Worm (Caenorhabditis elegans) whole organism, L4 larva: ENCODE measurements around the gene fbxl-4.

Source experiments
- F37D6.2 ChIP-seq: sonication (generic microtip); optimal IDR thresholded peaks from 2 replicates; lab custom pipeline; 2016; ENCODE audit warnings: mild to moderate bottlenecking, missing genetic modification characterization, missing compliant biosample characterization
- F44E2.7 ChIP-seq: fragments of 200-800 bp; sonication (Bioruptor generic); IDR thresholded peaks from 2 replicates; pipeline ENCODE4 v2.1.2; 2022; ENCODE audit warnings: missing genetic modification characterization, missing compliant biosample characterization
- F49E8.2 ChIP-seq: sonication (generic microtip); optimal IDR thresholded peaks from 2 replicates; lab custom pipeline; 2016; ENCODE audit warnings: missing compliant biosample characterization, mild to moderate bottlenecking, missing genetic modification characterization, borderline replicate concordance
- T26A8.4 ChIP-seq: fragments of 200-800 bp; sonication (Bioruptor generic); IDR thresholded peaks from 2 replicates; pipeline ENCODE4 v1.3.6; 2022; ENCODE audit warnings: missing genetic modification characterization, missing compliant biosample characterization
- Y75B8A.6 ChIP-seq: fragments of 200-800 bp; sonication (Bioruptor generic); IDR thresholded peaks from 2 replicates; pipeline ENCODE4 v1.3.6; 2022; ENCODE audit warnings: missing genetic modification reagents, missing genetic modification characterization, missing compliant biosample characterization
- ZK337.2 ChIP-seq: fragments of 200-800 bp; sonication (Bioruptor generic); IDR thresholded peaks from 2 replicates; pipeline ENCODE4 v1.3.6; 2022; ENCODE audit warnings: missing genetic modification reagents, missing genetic modification characterization, missing compliant biosample characterization
- arid-1 ChIP-seq: fragments of 200-800 bp; sonication (Bioruptor generic); conservative IDR thresholded peaks from 2 replicates; pipeline ENCODE4 v1.3.6; 2022; ENCODE audit warnings: missing genetic modification reagents, missing genetic modification characterization, missing compliant biosample characterization
- attf-4 ChIP-seq: sonication (generic microtip); optimal IDR thresholded peaks from 3 replicates; lab custom pipeline; 2017; ENCODE audit warnings: missing biosample characterization, missing genetic modification characterization
- ceh-20 ChIP-seq: fragments of 200-800 bp; sonication (Bioruptor generic); IDR thresholded peaks from 2 replicates; pipeline ENCODE4 v1.3.6; 2022; ENCODE audit warnings: missing genetic modification reagents, missing genetic modification characterization, missing compliant biosample characterization
- ceh-32 ChIP-seq: sonication (generic microtip); optimal IDR thresholded peaks from 2 replicates; lab custom pipeline; 2016; ENCODE audit warnings: mild to moderate bottlenecking, missing genetic modification characterization, missing compliant biosample characterization; ENCODE audit not compliant: poor library complexity
- ceh-44 ChIP-seq: fragments of 200-800 bp; sonication (Bioruptor generic); IDR thresholded peaks from 2 replicates; pipeline ENCODE4 v1.3.6; 2022; ENCODE audit warnings: missing genetic modification reagents, missing genetic modification characterization, missing compliant biosample characterization
- ces-1 ChIP-seq: fragments of 150-350 bp; sonication (generic microtip); optimal IDR thresholded peaks from 4 replicates; lab custom pipeline; 2014; ENCODE audit warnings: missing biosample characterization, missing genetic modification reagents, missing genetic modification characterization
- ctbp-1 ChIP-seq: fragments of 200-800 bp; sonication (Bioruptor generic); IDR thresholded peaks from 2 replicates; pipeline ENCODE4 v1.3.6; 2022; ENCODE audit warnings: missing genetic modification reagents, missing genetic modification characterization, missing compliant biosample characterization
- daf-12 ChIP-seq: fragments of 150-350 bp; optimal IDR thresholded peaks from 2 replicates; lab custom pipeline; 2014; ENCODE audit warnings: missing biosample characterization, missing genetic modification reagents, missing genetic modification characterization
- daf-19 ChIP-seq: fragments of 200-800 bp; sonication (Bioruptor generic); conservative IDR thresholded peaks from 2 replicates; pipeline ENCODE4 v1.3.6; 2022; ENCODE audit warnings: missing genetic modification characterization, missing compliant biosample characterization
- daf-8 ChIP-seq: fragments of 200-800 bp; sonication (Bioruptor generic); IDR thresholded peaks from 2 replicates; pipeline ENCODE4 v1.3.6; 2022; ENCODE audit warnings: missing genetic modification characterization, missing compliant biosample characterization
- dmd-6 ChIP-seq: fragments of 200-800 bp; sonication (Bioruptor generic); IDR thresholded peaks from 2 replicates; pipeline ENCODE4 v1.3.6; 2022; ENCODE audit warnings: missing genetic modification reagents, missing genetic modification characterization, missing compliant biosample characterization
- dmd-8 ChIP-seq: fragments of 200-800 bp; sonication (Bioruptor generic); IDR thresholded peaks from 2 replicates; pipeline ENCODE4 v1.3.6; 2022; ENCODE audit warnings: missing genetic modification characterization, missing compliant biosample characterization
- dve-1 ChIP-seq: sonication (generic microtip); optimal IDR thresholded peaks from 2 replicates; lab custom pipeline; 2017; ENCODE audit warnings: antibody characterized with exemption, mild to moderate bottlenecking, missing genetic modification characterization, missing compliant biosample characterization; ENCODE audit not compliant: insufficient read depth
- fkh-10 ChIP-seq: fragments of 150-350 bp; optimal IDR thresholded peaks from 2 replicates; lab custom pipeline; 2014; ENCODE audit warnings: missing biosample characterization, missing genetic modification reagents, missing genetic modification characterization
- gei-8 ChIP-seq: fragments of 200-800 bp; sonication (Bioruptor generic); optimal IDR thresholded peaks from 2 replicates; lab custom pipeline; 2018; ENCODE audit warnings: mild to moderate bottlenecking, missing genetic modification characterization, missing compliant biosample characterization
- hif-1 ChIP-seq, 2 experiments: sonication (generic microtip); optimal IDR thresholded peaks; 2 replicates each; lab custom pipeline; 2016 to 2017; ENCODE audit warnings: missing compliant biosample characterization in 2 of 2, missing genetic modification characterization in 2 of 2, missing genetic modification reagents in 2 of 2, missing genotype in 2 of 2, mild to moderate bottlenecking in 1 of 2
- hmg-1.1 ChIP-seq: fragments of 200-800 bp; sonication (Bioruptor generic); IDR thresholded peaks from 2 replicates; pipeline ENCODE4 v1.3.6; 2022; ENCODE audit warnings: missing genetic modification reagents, missing genetic modification characterization, missing compliant biosample characterization
- jun-1 ChIP-seq: fragments of 150-350 bp; optimal IDR thresholded peaks from 2 replicates; lab custom pipeline; 2014; ENCODE audit warnings: missing biosample characterization, missing genetic modification reagents, missing genetic modification characterization
- lim-7 ChIP-seq: fragments of 200-800 bp; sonication (Bioruptor generic); IDR thresholded peaks from 2 replicates; pipeline ENCODE4 v1.3.6; 2022; ENCODE audit warnings: missing genetic modification characterization, missing compliant biosample characterization
- lin-1 ChIP-seq: fragments of 200-800 bp; sonication (Bioruptor generic); IDR thresholded peaks from 2 replicates; pipeline ENCODE4 v1.3.6; 2022; ENCODE audit warnings: missing genetic modification reagents, missing genetic modification characterization, missing compliant biosample characterization
- lin-38 ChIP-seq: fragments of 200-800 bp; sonication (Bioruptor generic); IDR thresholded peaks from 2 replicates; pipeline ENCODE4 v1.3.6; 2022; ENCODE audit warnings: missing genetic modification reagents, missing genetic modification characterization, missing compliant biosample characterization
- lir-3 ChIP-seq: sonication (generic microtip); optimal IDR thresholded peaks from 2 replicates; lab custom pipeline; 2016; ENCODE audit warnings: mild to moderate bottlenecking, missing genetic modification characterization, missing compliant biosample characterization
- mes-2 ChIP-seq: sonication (generic microtip); optimal IDR thresholded peaks from 2 replicates; lab custom pipeline; 2016; ENCODE audit warnings: missing genotype, mild to moderate bottlenecking, missing genetic modification characterization, missing compliant biosample characterization; ENCODE audit not compliant: poor library complexity, severe bottlenecking
- mxl-2 ChIP-seq: fragments of 200-800 bp; sonication (Bioruptor generic); conservative IDR thresholded peaks from 2 replicates; pipeline ENCODE4 v1.3.6; 2022; ENCODE audit warnings: missing genetic modification reagents, missing genetic modification characterization, missing compliant biosample characterization
- nhr-102 ChIP-seq: sonication (generic microtip); optimal IDR thresholded peaks from 2 replicates; lab custom pipeline; 2016; ENCODE audit warnings: mild to moderate bottlenecking, missing genetic modification characterization, moderate library complexity, missing compliant biosample characterization
- nhr-237 ChIP-seq: sonication (generic microtip); optimal IDR thresholded peaks from 2 replicates; lab custom pipeline; 2017; ENCODE audit warnings: missing biosample characterization, missing genetic modification characterization
- nhr-41 ChIP-seq: fragments of 200-800 bp; sonication (Bioruptor generic); IDR thresholded peaks from 2 replicates; pipeline ENCODE4 v1.3.6; 2022; ENCODE audit warnings: missing genetic modification reagents, missing genetic modification characterization, missing compliant biosample characterization
- nhr-77 ChIP-seq: fragments of 150-350 bp; optimal IDR thresholded peaks from 2 replicates; lab custom pipeline; 2014; ENCODE audit warnings: missing biosample characterization, missing genetic modification characterization
- pha-4 ChIP-seq, 2 experiments: fragments of 150-350 bp in 1 of 2; fragments of 200-800 bp in 1 of 2; sonication (Bioruptor generic) in 1 of 2; IDR thresholded peaks in 1 of 2; optimal IDR thresholded peaks in 1 of 2; 2 replicates each; pipeline versions ENCODE4 v1.3.6 to Lab custom; 2014 to 2022; ENCODE audit warnings: missing genetic modification characterization in 2 of 2, missing genetic modification reagents in 2 of 2, missing biosample characterization in 1 of 2, missing compliant biosample characterization in 1 of 2
- php-3 ChIP-seq: fragments of 200-800 bp; sonication (Bioruptor generic); IDR thresholded peaks from 2 replicates; pipeline ENCODE4 v1.3.6; 2022; ENCODE audit warnings: missing genetic modification reagents, missing genetic modification characterization, missing compliant biosample characterization
- sdz-12 ChIP-seq: fragments of 200-800 bp; sonication (Bioruptor generic); optimal IDR thresholded peaks from 2 replicates; lab custom pipeline; 2018; ENCODE audit warnings: mild to moderate bottlenecking, missing genetic modification characterization, missing compliant biosample characterization
- snpc-1.2 ChIP-seq: fragments of 200-800 bp; sonication (Bioruptor generic); IDR thresholded peaks from 2 replicates; pipeline ENCODE4 v1.3.6; 2022; ENCODE audit warnings: missing genetic modification reagents, missing genetic modification characterization, missing compliant biosample characterization
- snpc-4 ChIP-seq: fragments of 150-350 bp; optimal IDR thresholded peaks from 2 replicates; lab custom pipeline; 2014; ENCODE audit warnings: missing biosample characterization, missing genetic modification characterization
- spr-3 ChIP-seq: fragments of 200-800 bp; sonication (Bioruptor generic); optimal IDR thresholded peaks from 2 replicates; lab custom pipeline; 2018; ENCODE audit warnings: mild to moderate bottlenecking, missing genetic modification characterization, missing compliant biosample characterization
- tra-1 ChIP-seq: fragments of 200-800 bp; sonication (Bioruptor generic); IDR thresholded peaks from 2 replicates; pipeline ENCODE4 v1.3.6; 2022; ENCODE audit warnings: missing genetic modification reagents, missing genetic modification characterization, missing compliant biosample characterization
- unc-39 ChIP-seq: sonication (generic microtip); optimal IDR thresholded peaks from 2 replicates; lab custom pipeline; 2017; ENCODE audit warnings: missing biosample characterization, missing genetic modification characterization
- unc-62 ChIP-seq, 3 experiments: fragments of 150-350 bp in 1 of 3; sonication (generic microtip); optimal IDR thresholded peaks in 2 of 3; peaks in 1 of 3; 1 replicate in 1 of 3; 2 replicates in 2 of 3; lab custom pipeline; 2014 to 2017; ENCODE audit warnings: missing biosample characterization in 3 of 3, missing genetic modification characterization in 3 of 3, missing genetic modification reagents in 3 of 3, missing genotype in 1 of 3
- zfp-2 ChIP-seq: sonication (generic microtip); optimal IDR thresholded peaks from 2 replicates; lab custom pipeline; 2016; ENCODE audit warnings: mild to moderate bottlenecking, missing genetic modification characterization, missing compliant biosample characterization
- zfp-3 ChIP-seq: fragments of 200-800 bp; sonication (Bioruptor generic); conservative IDR thresholded peaks from 2 replicates; pipeline ENCODE4 v1.3.6; 2022; ENCODE audit warnings: missing genetic modification reagents, missing genetic modification characterization, missing compliant biosample characterization
- zip-11 ChIP-seq: fragments of 200-800 bp; sonication (Bioruptor generic); IDR thresholded peaks from 2 replicates; pipeline ENCODE4 v1.3.6; 2022; ENCODE audit warnings: missing genetic modification characterization, missing compliant biosample characterization
- ztf-11 ChIP-seq: fragments of 150-350 bp; optimal IDR thresholded peaks from 2 replicates; lab custom pipeline; 2014; ENCODE audit warnings: missing biosample characterization, missing genetic modification characterization
- ztf-7 ChIP-seq: fragments of 150-350 bp; optimal IDR thresholded peaks from 2 replicates; lab custom pipeline; 2014; ENCODE audit warnings: missing biosample characterization, missing genetic modification characterization

The fbxl-4 gene

ce11 chrX:6593178-6593786 lies 4.7 kb downstream of the fbxl-4 start:
- peak; percentile 97 for TF ChIP-seq lim-7 (GFP tag; lab: Robert Waterston, UW)
- peak; percentile 95 for TF ChIP-seq pha-4 (GFP tag; IDR thresholded peaks at IDR 0.05; lab: Robert Waterston, UW)
- TF ChIP-seq pha-4 (tag; optimal IDR thresholded peaks at IDR 0.05; lab: Kevin White, UChicago): no peak
- TF ChIP-seq ZK337.2: 0 out of 2 replicates have a peak, but pooled peaks have one; percentile 45
- peak; percentile 35 for TF ChIP-seq F37D6.2 (tag; lab: Kevin White, UChicago)
- peak; percentile 87; the same call in 1 of the 2 replicates for TF ChIP-seq F44E2.7 (GFP tag; lab: Robert Waterston, UW)
- no peak for TF ChIP-seq snpc-4 (tag; lab: Kevin White, UChicago)
- TF ChIP-seq nhr-77 (tag; lab: Kevin White, UChicago): peak; percentile 38
- TF ChIP-seq ceh-20: peak; percentile 79
- TF ChIP-seq attf-4 (tag; lab: Kevin White, UChicago): no peak
- peak; percentile 91 for TF ChIP-seq ctbp-1
- TF ChIP-seq ztf-11 (tag; lab: Kevin White, UChicago): no peak
- no peak for TF ChIP-seq zfp-2 (tag; lab: Kevin White, UChicago)
- peak; percentile 90 for TF ChIP-seq tra-1
- no peak for TF ChIP-seq daf-12
- TF ChIP-seq ces-1 (GFP tag; lab: Kevin White, UChicago): peak; percentile 30
- peak; percentile 96 for TF ChIP-seq arid-1
- no peak; the same call in 1 of the 2 replicates for TF ChIP-seq lin-38 (GFP tag; lab: Robert Waterston, UW)
- TF ChIP-seq dmd-8 (GFP tag; lab: Robert Waterston, UW): no peak; the same call in 1 of the 2 replicates
- peak; percentile 60 for TF ChIP-seq ztf-7 (tag; lab: Kevin White, UChicago)
- peak; percentile 91 for TF ChIP-seq hmg-1.1 (GFP tag; lab: Robert Waterston, UW)
- 0 out of 2 replicates have a peak, but pooled peaks have one; percentile 55 for TF ChIP-seq ceh-44 (GFP tag; lab: Robert Waterston, UW)
- peak in 1 of 2 experiments; percentile 94 for TF ChIP-seq unc-62 (GFP tag; optimal IDR thresholded peaks at IDR 0.05 in 1 of 2; lab: Kevin White, UChicago)
- no peak for TF ChIP-seq unc-62 (tag; optimal IDR thresholded peaks at IDR 0.05; lab: Kevin White, UChicago)
- peak; percentile 91 for TF ChIP-seq daf-19 (GFP tag; lab: Robert Waterston, UW)
- no peak for TF ChIP-seq unc-39 (tag; lab: Kevin White, UChicago)
- TF ChIP-seq fkh-10 (GFP tag; lab: Kevin White, UChicago): no peak
- peak; percentile 81 for TF ChIP-seq gei-8 (GFP tag; lab: Kevin White, UChicago)
- peak; percentile 58 for TF ChIP-seq F49E8.2 (tag; lab: Kevin White, UChicago)
- TF ChIP-seq nhr-41 (GFP tag; lab: Robert Waterston, UW): peak; percentile 59; the same call in 1 of the 2 replicates
- TF ChIP-seq php-3 (GFP tag; lab: Robert Waterston, UW): peak; percentile 83
- peak; percentile 91 for TF ChIP-seq lin-1 (GFP tag; lab: Robert Waterston, UW)
- peak; percentile 81; the same call in 1 of the 2 replicates for TF ChIP-seq Y75B8A.6
- TF ChIP-seq mes-2 (tag; lab: Kevin White, UChicago): peak; percentile 87
- TF ChIP-seq zip-11 (GFP tag; lab: Robert Waterston, UW): 0 out of 2 replicates have a peak, but pooled peaks have one; percentile 52
- TF ChIP-seq dmd-6 (GFP tag; lab: Robert Waterston, UW): peak; percentile 76; the same call in 1 of the 2 replicates
- peak; percentile 46 for TF ChIP-seq sdz-12 (GFP tag; lab: Kevin White, UChicago)
- TF ChIP-seq zfp-3 (GFP tag; lab: Robert Waterston, UW): 0 out of 2 replicates have a peak, but pooled peaks have one; percentile 53
- TF ChIP-seq jun-1 (tag; lab: Kevin White, UChicago): no peak
- TF ChIP-seq T26A8.4 (GFP tag; lab: Robert Waterston, UW): no peak
- no peak for TF ChIP-seq snpc-1.2 (GFP tag; lab: Robert Waterston, UW)
- peak; percentile 37 for TF ChIP-seq lir-3 (tag; lab: Kevin White, UChicago)
- no peak for TF ChIP-seq nhr-237 (tag; lab: Kevin White, UChicago)
- TF ChIP-seq hif-1 (tag; optimal IDR thresholded peaks at IDR 0.05; lab: Kevin White, UChicago): no peak
- TF ChIP-seq daf-8: no peak
- peak; percentile 67 for TF ChIP-seq spr-3 (GFP tag; lab: Kevin White, UChicago)
- peak; percentile 52 for TF ChIP-seq dve-1 (tag; lab: Kevin White, UChicago)
- TF ChIP-seq nhr-102: no peak
- TF ChIP-seq ceh-32 (tag; lab: Kevin White, UChicago): no peak
- peak; percentile 68; the same call in 1 of the 2 replicates for TF ChIP-seq mxl-2
